Worm (Caenorhabditis elegans): ENCODE data around the gene gpa-5.

Gene gpa-5

ce11 chrX:2131650-2132049 is 10.8 kb upstream of the gpa-5 start, which contains the start of gene F53B1.9:
F53B1.9 (minus strand) TSS chrX:2131844.
- TF ChIP-seq mep-1 (tag; optimal IDR thresholded peaks at IDR 0.05): no peak
- peak; percentile 69 for TF ChIP-seq lin-14 (GFP tag; optimal IDR thresholded peaks at IDR 0.05)

- TF ChIP-seq ceh-8 (GFP tag; optimal IDR thresholded peaks at IDR 0.05) (no peak), nhr-20 (tag; optimal IDR thresholded peaks at IDR 0.05) (no peak), lin-14 (GFP tag; optimal IDR thresholded peaks at IDR 0.05) (peak; percentile 44), pax-3 (tag; optimal IDR thresholded peaks at IDR 0.05) (no peak), aly-2 (tag; optimal IDR thresholded peaks at IDR 0.05) (no peak), nhr-71 (tag; optimal IDR thresholded peaks at IDR 0.05) (no peak), snu-23 (GFP tag; optimal IDR thresholded peaks at IDR 0.05) (no peak), nhr-47 (tag; optimal IDR thresholded peaks at IDR 0.05) (no peak), unc-86 (tag; optimal IDR thresholded peaks at IDR 0.05) (no peak), efl-3 (GFP tag; optimal IDR thresholded peaks at IDR 0.05) (no peak), nhr-19 (GFP tag; conservative IDR thresholded peaks at IDR 0.05) (no peak), nhr-76 (tag; optimal IDR thresholded peaks at IDR 0.05) (no peak), efl-1 (optimal IDR thresholded peaks at IDR 0.05) (no peak), efl-1 (GFP tag; optimal IDR thresholded peaks at IDR 0.05 in 1 of 2) (peak in 1 of 2 experiments; percentile 77), unc-62 (GFP tag; optimal IDR thresholded peaks at IDR 0.05) (no peak), lin-35 (GFP tag; optimal IDR thresholded peaks at IDR 0.05) (no peak), pqm-1 (tag; optimal IDR thresholded peaks at IDR 0.05) (no peak)
Measured at ce11 chrX:2130141-2130540, 9.3 kb upstream of the gpa-5 start, which contains the start of gene F53B1.8. F53B1.8 (minus strand) TSS chrX:2130241.

- TF ChIP-seq blmp-1 (tag; optimal IDR thresholded peaks at IDR 0.05): peak; percentile 60
- TF ChIP-seq ets-5 (GFP tag; IDR thresholded peaks at IDR 0.05): no peak
Measured at ce11 chrX:2118162-2118561, 2.7 kb downstream of the gpa-5 start, which contains the start of gene swip-10. swip-10 (minus strand) TSS chrX:2118262.

- TF ChIP-seq unc-98 (GFP tag; IDR thresholded peaks at IDR 0.05) (no peak), lin-14 (GFP tag; optimal IDR thresholded peaks at IDR 0.05) (peak; percentile 19), nhr-71 (tag; optimal IDR thresholded peaks at IDR 0.05) (peak; percentile 9), nhr-90 (tag; optimal IDR thresholded peaks at IDR 0.05; ENCODE audit: poor library complexity) (no peak), sptf-1 (tag; optimal IDR thresholded peaks at IDR 0.05) (no peak), nhr-84 (tag; optimal IDR thresholded peaks at IDR 0.05) (no peak), unc-30 (tag; optimal IDR thresholded peaks at IDR 0.05) (no peak), C16A3.4 (tag; optimal IDR thresholded peaks at IDR 0.05) (no peak), sox-4 (tag; optimal IDR thresholded peaks at IDR 0.05) (no peak), lin-39 (tag; optimal IDR thresholded peaks at IDR 0.05) (no peak), nhr-47 (tag; optimal IDR thresholded peaks at IDR 0.05) (no peak), ztf-4 (tag; optimal IDR thresholded peaks at IDR 0.05) (peak; percentile 10), jun-1 (tag; optimal IDR thresholded peaks at IDR 0.05) (no peak), ceh-90 (tag; optimal IDR thresholded peaks at IDR 0.05) (no peak), blmp-1 (tag; optimal IDR thresholded peaks at IDR 0.05) (peak; percentile 83), skn-1 (tag; optimal IDR thresholded peaks at IDR 0.05) (no peak), efl-3 (GFP tag; optimal IDR thresholded peaks at IDR 0.05) (no peak), ceh-82 (tag; optimal IDR thresholded peaks at IDR 0.05) (no peak), lin-15B (tag; optimal IDR thresholded peaks at IDR 0.05) (no peak), lir-3 (tag; optimal IDR thresholded peaks at IDR 0.05; ENCODE audit: poor library complexity) (no peak), tlp-1 (tag; optimal IDR thresholded peaks at IDR 0.05) (no peak), nhr-20 (tag; optimal IDR thresholded peaks at IDR 0.05) (peak; percentile 4), egl-27 (tag; optimal IDR thresholded peaks at IDR 0.05) (no peak), mep-1 (tag; optimal IDR thresholded peaks at IDR 0.05) (no peak), ceh-8 (GFP tag; optimal IDR thresholded peaks at IDR 0.05) (no peak), ama-1 (optimal IDR thresholded peaks at IDR 0.05) (no peak), fkh-8 (tag; optimal IDR thresholded peaks at IDR 0.05) (no peak), nhr-76 (tag; optimal IDR thresholded peaks at IDR 0.05) (no peak), nhr-85 (tag) (peak; percentile 77), mdl-1 (tag; optimal IDR thresholded peaks at IDR 0.05) (no peak), efl-1 (optimal IDR thresholded peaks at IDR 0.05) (no peak), efl-1 (GFP tag; optimal IDR thresholded peaks at IDR 0.05 in 1 of 2) (no peak), egl-13 (tag; optimal IDR thresholded peaks at IDR 0.05) (no peak), hlh-4 (tag; optimal IDR thresholded peaks at IDR 0.05) (no peak), ets-5 (GFP tag; IDR thresholded peaks at IDR 0.05) (no peak), hlh-17 (GFP tag; optimal IDR thresholded peaks at IDR 0.05; ENCODE audit: borderline replicate concordance) (no peak), zip-4 (GFP tag; optimal IDR thresholded peaks at IDR 0.05) (no peak)
Measured at ce11 chrX:2116304-2116867, 4.5 kb downstream of the gpa-5 start.

Data from whole organism, L1 larva.